Worm (Caenorhabditis elegans) whole organism, late embryonic: ENCODE measurements around the gene nhr-193.

ENCODE experiments used
- ceh-24 ChIP-seq: sonication (generic microtip); optimal IDR thresholded peaks from 2 replicates; lab custom pipeline; 2016; ENCODE audit warnings: mild to moderate bottlenecking, missing genetic modification characterization, missing compliant biosample characterization
- ceh-31 ChIP-seq: sonication (generic microtip); optimal IDR thresholded peaks from 2 replicates; lab custom pipeline; 2016; ENCODE audit warnings: missing genetic modification characterization, missing compliant biosample characterization
- ceh-9 ChIP-seq: sonication (generic microtip); optimal IDR thresholded peaks from 2 replicates; lab custom pipeline; 2016; ENCODE audit warnings: mild to moderate bottlenecking, missing genetic modification characterization, inconsistent platforms, missing compliant biosample characterization
- dve-1 ChIP-seq: sonication (generic microtip); optimal IDR thresholded peaks from 2 replicates; lab custom pipeline; 2017; ENCODE audit warnings: antibody characterized with exemption, mild to moderate bottlenecking, missing genetic modification characterization, missing compliant biosample characterization
- pha-4 ChIP-seq: fragments of 150-350 bp; optimal IDR thresholded peaks from 2 replicates; lab custom pipeline; 2018; ENCODE audit warnings: missing biosample characterization, missing genetic modification reagents, missing genetic modification characterization
- pros-1 ChIP-seq: fragments of 150-350 bp; optimal IDR thresholded peaks from 2 replicates; lab custom pipeline; 2014; ENCODE audit warnings: missing biosample characterization, missing genetic modification reagents, missing genetic modification characterization
- ref-2 ChIP-seq: sonication (generic microtip); optimal IDR thresholded peaks from 2 replicates; lab custom pipeline; 2016; ENCODE audit warnings: missing genetic modification characterization, missing compliant biosample characterization
- ttx-3 ChIP-seq: sonication (generic microtip); optimal IDR thresholded peaks from 2 replicates; lab custom pipeline; 2016; ENCODE audit warnings: missing genetic modification reagents, missing genetic modification characterization, missing compliant biosample characterization

- no peak for TF ChIP-seq pros-1 (tag; lab: Kevin White, UChicago)
- TF ChIP-seq ceh-9 (tag; lab: Kevin White, UChicago), result no peak
- no peak for TF ChIP-seq ceh-24
- no peak for TF ChIP-seq pha-4 (tag; lab: Kevin White, UChicago)
- no peak for TF ChIP-seq dve-1 (tag; lab: Kevin White, UChicago)
- TF ChIP-seq ceh-31, result no peak
- TF ChIP-seq ref-2 (tag; lab: Kevin White, UChicago), result no peak
- no peak for TF ChIP-seq ttx-3 (tag; lab: Kevin White, UChicago)
Observed at ce11 chrV:16382949-16383348, 40.8 kb downstream of the nhr-193 start.
